Worm (Caenorhabditis elegans) whole organism, L2 larva: ENCODE measurements around the gene pod-1.

ENCODE experiments used
- F13H6.1 ChIP-seq: sonication (generic microtip); optimal IDR thresholded peaks from 2 replicates; lab custom pipeline; 2016; ENCODE audit warnings: missing genetic modification characterization, missing compliant biosample characterization
- ama-1 ChIP-seq: fragments of 150-350 bp; optimal IDR thresholded peaks from 2 replicates; lab custom pipeline; 2018; ENCODE audit warnings: inconsistent platforms
- ceh-82 ChIP-seq: fragments of 150-350 bp; optimal IDR thresholded peaks from 2 replicates; lab custom pipeline; 2014; ENCODE audit warnings: missing biosample characterization, missing genetic modification characterization
- egl-27 ChIP-seq: sonication (generic microtip); optimal IDR thresholded peaks from 3 replicates; lab custom pipeline; 2017; ENCODE audit warnings: missing biosample characterization, missing genetic modification reagents, missing genetic modification characterization
- elt-3 ChIP-seq: sonication (generic microtip); optimal IDR thresholded peaks from 2 replicates; lab custom pipeline; 2017; ENCODE audit warnings: missing biosample characterization, missing genetic modification characterization
- lin-13 ChIP-seq: fragments of 150-350 bp; optimal IDR thresholded peaks from 2 replicates; lab custom pipeline; 2014; ENCODE audit warnings: missing biosample characterization, missing genetic modification reagents, missing genetic modification characterization
- nhr-11 ChIP-seq: fragments of 150-350 bp; optimal IDR thresholded peaks from 2 replicates; lab custom pipeline; 2014; ENCODE audit warnings: missing biosample characterization, missing genetic modification characterization
- nhr-23 ChIP-seq: fragments of 150-350 bp; optimal IDR thresholded peaks from 2 replicates; lab custom pipeline; 2014; ENCODE audit warnings: missing biosample characterization, missing genetic modification reagents, missing genetic modification characterization
- nhr-237 ChIP-seq: fragments of 150-350 bp; optimal IDR thresholded peaks from 2 replicates; lab custom pipeline; 2014; ENCODE audit warnings: missing biosample characterization, missing genetic modification characterization
- sma-3 ChIP-seq: sonication (generic microtip); optimal IDR thresholded peaks from 2 replicates; lab custom pipeline; 2016; ENCODE audit warnings: missing genetic modification reagents, missing genetic modification characterization, missing compliant biosample characterization
- unc-39 ChIP-seq: fragments of 150-350 bp; optimal IDR thresholded peaks from 2 replicates; lab custom pipeline; 2014; ENCODE audit warnings: missing biosample characterization, missing genetic modification characterization
- unc-62 ChIP-seq: fragments of 150-350 bp; optimal IDR thresholded peaks from 2 replicates; lab custom pipeline; 2014; ENCODE audit warnings: missing biosample characterization, missing genetic modification reagents, missing genetic modification characterization
- zag-1 ChIP-seq: fragments of 150-350 bp; optimal IDR thresholded peaks from 2 replicates; lab custom pipeline; 2014; ENCODE audit warnings: missing biosample characterization, missing genetic modification characterization

DNA sequence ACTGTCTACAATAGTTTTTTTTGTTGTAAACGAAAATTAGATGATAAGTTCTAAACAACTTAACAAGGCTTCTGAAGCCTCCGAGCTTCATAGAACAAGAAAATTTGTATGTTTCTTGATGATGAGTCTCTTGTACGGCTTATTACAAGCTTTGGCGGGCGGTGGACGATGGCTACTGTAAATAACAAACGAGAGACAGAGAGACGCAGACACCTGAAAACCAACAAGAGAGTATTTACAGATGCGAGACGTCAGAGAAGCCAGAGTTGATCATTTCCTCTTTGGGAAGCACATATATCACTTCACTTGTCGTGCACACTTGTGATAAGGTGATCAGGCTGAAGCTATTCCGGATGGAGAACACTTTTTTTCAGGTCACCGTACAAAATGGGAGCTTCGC is 6.9 kb upstream of the pod-1 start:
- TF ChIP-seq nhr-11 (tag; lab: Kevin White, UChicago) (no peak), egl-27 (no peak), nhr-237 (no peak), zag-1 (tag; lab: Kevin White, UChicago) (no peak), ama-1 (no peak), unc-62 (GFP tag; lab: Kevin White, UChicago) (no peak), nhr-23 (no peak), F13H6.1 (tag; lab: Kevin White, UChicago) (no peak), lin-13 (GFP tag; lab: Kevin White, UChicago) (no peak), elt-3 (tag; lab: Kevin White, UChicago) (no peak), sma-3 (no peak), unc-39 (no peak), ceh-82 (tag; lab: Kevin White, UChicago) (no peak)
